Fruit fly (Drosophila melanogaster) whole organism, embryonic: ENCODE data around the gene CG6052.

ENCODE experiments used
- Adf1 ChIP-seq: fragments of 200-800 bp; sonication (Bioruptor generic); IDR thresholded peaks from 2 replicates; pipeline ENCODE4 v1.3.6; 2022; ENCODE audit warnings: missing biosample characterization, missing genetic modification characterization
- CG12744 ChIP-seq: fragments of 200-800 bp; sonication (Bioruptor generic); optimal IDR thresholded peaks from 2 replicates; lab custom pipeline; 2016; ENCODE audit warnings: missing biosample characterization, missing genetic modification characterization
- CG14441 ChIP-seq: fragments of 200-800 bp; sonication (Bioruptor generic); IDR thresholded peaks from 2 replicates; pipeline ENCODE4 v1.3.6; 2022; ENCODE audit warnings: missing biosample characterization, missing genetic modification characterization
- CG1529 ChIP-seq: fragments of 200-800 bp; sonication (Bioruptor generic); optimal IDR thresholded peaks from 3 replicates; lab custom pipeline; 2018; ENCODE audit warnings: missing biosample characterization, missing genetic modification characterization
- CG17802 ChIP-seq: fragments of 200-800 bp; sonication (Bioruptor generic); optimal IDR thresholded peaks from 2 replicates; lab custom pipeline; 2018; ENCODE audit warnings: missing biosample characterization, mild to moderate bottlenecking, missing genetic modification characterization, moderate library complexity
- CG18619 ChIP-seq: fragments of 200-800 bp; sonication (Bioruptor generic); optimal IDR thresholded peaks from 3 replicates; lab custom pipeline; 2017; ENCODE audit warnings: missing biosample characterization, mild to moderate bottlenecking, missing genetic modification characterization
- CG2678 ChIP-seq: fragments of 200-800 bp; sonication (Bioruptor generic); optimal IDR thresholded peaks from 3 replicates; lab custom pipeline; 2019; ENCODE audit warnings: missing biosample characterization, mild to moderate bottlenecking, missing genetic modification characterization, moderate library complexity
- CG3281 ChIP-seq: fragments of 200-800 bp; sonication (Bioruptor generic); optimal IDR thresholded peaks from 3 replicates; lab custom pipeline; 2017; ENCODE audit warnings: missing biosample characterization, mild to moderate bottlenecking, missing genetic modification characterization
- CG34376 ChIP-seq: fragments of 200-800 bp; sonication (Bioruptor generic); optimal IDR thresholded peaks from 2 replicates; lab custom pipeline; 2018; ENCODE audit warnings: missing biosample characterization, mild to moderate bottlenecking, missing genetic modification characterization
- CG4282 ChIP-seq: fragments of 200-800 bp; sonication (Bioruptor generic); optimal IDR thresholded peaks from 2 replicates; lab custom pipeline; 2016; ENCODE audit warnings: missing biosample characterization, missing genetic modification characterization
- CG4424 ChIP-seq: fragments of 200-800 bp; sonication (Bioruptor generic); optimal IDR thresholded peaks from 3 replicates; lab custom pipeline; 2016; ENCODE audit warnings: missing biosample characterization, missing genetic modification characterization
- CG6272 ChIP-seq: fragments of 200-800 bp; sonication (Bioruptor generic); IDR thresholded peaks from 2 replicates; pipeline ENCODE4 v1.3.6; 2022; ENCODE audit warnings: missing biosample characterization, missing genetic modification characterization
- CG6813 ChIP-seq: fragments of 200-800 bp; sonication (Bioruptor generic); optimal IDR thresholded peaks from 2 replicates; lab custom pipeline; 2017; ENCODE audit warnings: missing biosample characterization, missing genetic modification characterization, mild to moderate bottlenecking, moderate library complexity, missing genetic modification reagents
- CG8290 ChIP-seq, 3 experiments: fragments of 200-800 bp; sonication (Bioruptor generic); optimal IDR thresholded peaks; 2 replicates each; lab custom pipeline; 2016 to 2019; ENCODE audit warnings: missing biosample characterization in 3 of 3, missing genetic modification characterization in 3 of 3, mild to moderate bottlenecking in 2 of 3, moderate library complexity in 1 of 3
- CG8924 ChIP-seq: fragments of 200-800 bp; optimal IDR thresholded peaks from 3 replicates; lab custom pipeline; 2019; ENCODE audit warnings: missing biosample characterization, mild to moderate bottlenecking, missing genetic modification characterization, moderate library complexity
- CG9215 ChIP-seq: fragments of 200-800 bp; sonication (Bioruptor generic); IDR thresholded peaks from 2 replicates; pipeline ENCODE4 v1.3.6; 2022; ENCODE audit warnings: missing biosample characterization, missing genetic modification characterization
- CG9797 ChIP-seq: fragments of 200-800 bp; sonication (Bioruptor generic); optimal IDR thresholded peaks from 3 replicates; lab custom pipeline; 2018; ENCODE audit warnings: missing biosample characterization, mild to moderate bottlenecking, missing genetic modification characterization
- CrebB ChIP-seq: fragments of 200-800 bp; sonication (Bioruptor generic); optimal IDR thresholded peaks from 3 replicates; lab custom pipeline; 2018; ENCODE audit warnings: missing biosample characterization, mild to moderate bottlenecking, missing genetic modification characterization
- Deaf1 ChIP-seq: fragments of 200-800 bp; optimal IDR thresholded peaks from 3 replicates; lab custom pipeline; 2019; ENCODE audit warnings: missing biosample characterization, mild to moderate bottlenecking, missing genetic modification characterization, moderate library complexity
- H15 ChIP-seq: fragments of 200-800 bp; sonication (Bioruptor generic); IDR thresholded peaks from 3 replicates; pipeline ENCODE4 v1.3.6; 2022; ENCODE audit warnings: missing biosample characterization, missing genetic modification characterization
- HLHmδ ChIP-seq: fragments of 200-800 bp; sonication (Bioruptor generic); optimal IDR thresholded peaks from 2 replicates; lab custom pipeline; 2018; ENCODE audit warnings: missing biosample characterization, mild to moderate bottlenecking, missing genetic modification characterization, moderate library complexity
- Mad ChIP-seq: fragments of 200-800 bp; sonication (Bioruptor generic); optimal IDR thresholded peaks from 2 replicates; lab custom pipeline; 2016; ENCODE audit warnings: missing biosample characterization, missing genetic modification characterization
- Sox100B ChIP-seq: fragments of 200-800 bp; sonication (Bioruptor generic); optimal IDR thresholded peaks from 3 replicates; lab custom pipeline; 2018; ENCODE audit warnings: missing biosample characterization, mild to moderate bottlenecking, missing genetic modification characterization
- Sox102F ChIP-seq: fragments of 200-800 bp; sonication (Bioruptor generic); optimal IDR thresholded peaks from 2 replicates; lab custom pipeline; 2018; ENCODE audit warnings: missing biosample characterization, mild to moderate bottlenecking, missing genetic modification characterization, moderate library complexity
- Sry-δ ChIP-seq: fragments of 200-800 bp; sonication (Bioruptor generic); optimal IDR thresholded peaks from 2 replicates; lab custom pipeline; 2016; ENCODE audit warnings: missing biosample characterization, missing genetic modification characterization
- Ssrp ChIP-seq: fragments of 200-800 bp; sonication (Bioruptor generic); optimal IDR thresholded peaks from 2 replicates; lab custom pipeline; 2018; ENCODE audit warnings: missing biosample characterization, mild to moderate bottlenecking, missing genetic modification characterization, moderate library complexity
- ara ChIP-seq: fragments of 200-800 bp; sonication (Bioruptor generic); IDR thresholded peaks from 2 replicates; pipeline ENCODE4 v1.3.6; 2022; ENCODE audit warnings: missing biosample characterization, missing genetic modification characterization
- bcd ChIP-seq: fragments of 200-800 bp; sonication (Bioruptor generic); optimal IDR thresholded peaks from 2 replicates; lab custom pipeline; 2017; ENCODE audit warnings: missing biosample characterization, mild to moderate bottlenecking, missing genetic modification characterization
- btn ChIP-seq: fragments of 200-800 bp; sonication (Bioruptor generic); optimal IDR thresholded peaks from 2 replicates; lab custom pipeline; 2016; ENCODE audit warnings: missing biosample characterization, missing genetic modification characterization
- cato ChIP-seq: fragments of 200-800 bp; sonication (Bioruptor generic); optimal IDR thresholded peaks from 2 replicates; lab custom pipeline; 2016; ENCODE audit warnings: missing biosample characterization, missing genetic modification characterization, borderline replicate concordance
- dan ChIP-seq: fragments of 200-800 bp; sonication (Bioruptor generic); IDR thresholded peaks from 2 replicates; pipeline ENCODE4 v1.3.6; 2022; ENCODE audit warnings: missing biosample characterization, missing genetic modification characterization
- gcm2 ChIP-seq: fragments of 200-800 bp; sonication (Bioruptor generic); optimal IDR thresholded peaks from 2 replicates; lab custom pipeline; 2016; ENCODE audit warnings: missing biosample characterization, missing genetic modification characterization
- her ChIP-seq: fragments of 200-800 bp; sonication (Bioruptor generic); optimal IDR thresholded peaks from 2 replicates; lab custom pipeline; 2016; ENCODE audit warnings: missing biosample characterization, missing genetic modification characterization
- hkb ChIP-seq, 2 experiments: fragments of 200-800 bp in 1 of 2; fragments of >200 bp in 1 of 2; sonication (Bioruptor generic) in 1 of 2; IDR thresholded peaks in 1 of 2; optimal IDR thresholded peaks in 1 of 2; 2 replicates each; pipeline versions ENCODE4 v1.3.6 to Lab custom; 2017 to 2022; ENCODE audit warnings: missing biosample characterization in 1 of 2, missing genetic modification characterization in 1 of 2
- p53 ChIP-seq: fragments of 200-800 bp; sonication (Bioruptor generic); optimal IDR thresholded peaks from 2 replicates; lab custom pipeline; 2016; ENCODE audit warnings: missing biosample characterization, missing genetic modification characterization
- phol ChIP-seq: fragments of 200-800 bp; sonication (Bioruptor generic); optimal IDR thresholded peaks from 3 replicates; lab custom pipeline; 2018; ENCODE audit warnings: missing biosample characterization, mild to moderate bottlenecking, missing genetic modification characterization, moderate library complexity
- pzg ChIP-seq: fragments of 200-800 bp; sonication (Bioruptor generic); optimal IDR thresholded peaks from 3 replicates; lab custom pipeline; 2018; ENCODE audit warnings: missing biosample characterization, mild to moderate bottlenecking, missing genetic modification characterization, moderate library complexity
- run ChIP-seq: fragments of 200-800 bp; sonication (Bioruptor generic); optimal IDR thresholded peaks from 3 replicates; lab custom pipeline; 2018; ENCODE audit warnings: missing biosample characterization, mild to moderate bottlenecking, missing genetic modification characterization
- sc ChIP-seq, 3 experiments: fragments of >200 bp in 2 of 3; fragments of 200-800 bp in 1 of 3; sonication (Bioruptor generic) in 1 of 3; optimal IDR thresholded peaks; 2 replicates in 2 of 3; 3 replicates in 1 of 3; lab custom pipeline; 2017; ENCODE audit warnings: mild to moderate bottlenecking in 1 of 3, missing biosample characterization in 1 of 3, missing genetic modification characterization in 1 of 3, missing genetic modification reagents in 1 of 3
- sens ChIP-seq: fragments of 200-800 bp; sonication (Bioruptor generic); peaks from one replicate; lab custom pipeline; 2016; ENCODE audit warnings: missing biosample characterization, missing genetic modification characterization
- slp2 ChIP-seq: fragments of 200-800 bp; sonication (Bioruptor generic); optimal IDR thresholded peaks from 2 replicates; lab custom pipeline; 2016; ENCODE audit warnings: missing biosample characterization, missing genetic modification characterization
- ssp ChIP-seq: fragments of 200-800 bp; sonication (Bioruptor generic); IDR thresholded peaks from 2 replicates; pipeline ENCODE4 v1.3.6; 2022; ENCODE audit warnings: missing biosample characterization, missing genetic modification characterization
- sug ChIP-seq: fragments of 200-800 bp; optimal IDR thresholded peaks from 2 replicates; lab custom pipeline; 2019; ENCODE audit warnings: missing biosample characterization, mild to moderate bottlenecking, missing genetic modification characterization, moderate library complexity
- tap ChIP-seq: fragments of 200-800 bp; optimal IDR thresholded peaks from 3 replicates; lab custom pipeline; 2019; ENCODE audit warnings: missing biosample characterization, mild to moderate bottlenecking, missing genetic modification characterization, moderate library complexity
- toy ChIP-seq: fragments of 200-800 bp; sonication (Bioruptor generic); IDR thresholded peaks from 2 replicates; pipeline ENCODE4 v1.3.6; 2022; ENCODE audit warnings: missing biosample characterization, missing genetic modification characterization
- tup ChIP-seq: fragments of 200-800 bp; sonication (Bioruptor generic); optimal IDR thresholded peaks from 2 replicates; lab custom pipeline; 2016; ENCODE audit warnings: missing biosample characterization, mild to moderate bottlenecking, missing genetic modification characterization, moderate library complexity
- wor ChIP-seq: fragments of 200-800 bp; sonication (Bioruptor generic); IDR thresholded peaks from 2 replicates; pipeline ENCODE4 v1.3.6; 2022; ENCODE audit warnings: missing biosample characterization, missing genetic modification characterization
- zf30C ChIP-seq: fragments of 200-800 bp; sonication (Bioruptor generic); optimal IDR thresholded peaks from 3 replicates; lab custom pipeline; 2018; ENCODE audit warnings: missing biosample characterization, mild to moderate bottlenecking, missing genetic modification characterization

Gene CG6052

dm6 chr3L:17757156-17758083 lies 28.2 kb upstream of the CG6052 start (continued):
- TF ChIP-seq Sox100B (GFP tag; lab: Kevin White, UChicago), result peak; percentile 91
- no peak for TF ChIP-seq Sry-δ
- peak; percentile 68 for TF ChIP-seq CG4282 (GFP tag; lab: Kevin White, UChicago)
- peak; percentile 92 for TF ChIP-seq phol (tag; lab: Kevin White, UChicago)
- peak; percentile 82 for TF ChIP-seq CG2678 (tag; lab: Kevin White, UChicago)
- peak; percentile 90 for TF ChIP-seq CG4424 (GFP tag; lab: Kevin White, UChicago)
- peak; percentile 73 for TF ChIP-seq dan (GFP tag; lab: Robert Waterston, UW)
- TF ChIP-seq slp2 (GFP tag; lab: Kevin White, UChicago), result peak; percentile 32
- TF ChIP-seq cato (GFP tag; lab: Kevin White, UChicago), result peak; percentile 63
- TF ChIP-seq Sox102F (GFP tag; lab: Kevin White, UChicago), result peak; percentile 77
- TF ChIP-seq CG34376 (GFP tag; lab: Kevin White, UChicago), result peak; percentile 57
- peak; percentile 44 for TF ChIP-seq CG17802
- peak; percentile 64; the same call in 1 of the 3 replicates for TF ChIP-seq H15
- no peak for TF ChIP-seq CrebB (tag; lab: Kevin White, UChicago)
- no peak for TF ChIP-seq pzg
- peak; percentile 38; the same call in 1 of the 2 replicates for TF ChIP-seq ssp
- peak; percentile 88 for TF ChIP-seq CG1529
- peak; percentile 89 for TF ChIP-seq CG8924 (tag; lab: Kevin White, UChicago)
- peak; percentile 53 for TF ChIP-seq CG3281 (GFP tag; lab: Kevin White, UChicago)
- peak; percentile 69 for TF ChIP-seq HLHmδ (GFP tag; lab: Kevin White, UChicago)
- TF ChIP-seq CG8290 (GFP tag; optimal IDR thresholded peaks at IDR 0.05; lab: Kevin White, UChicago), result peak; percentile 61
- peak in 1 of 2 experiments; percentile 55 for TF ChIP-seq CG8290 (tag; optimal IDR thresholded peaks at IDR 0.05; lab: Kevin White, UChicago)
- peak; percentile 70 for TF ChIP-seq ara
- peak; percentile 55 for TF ChIP-seq Deaf1 (tag; lab: Kevin White, UChicago)

dm6 chr3L:17754285-17754684 lies 25.1 kb upstream of the CG6052 start:
- TF ChIP-seq Ssrp (tag; lab: Kevin White, UChicago) (no peak), CG9215 (GFP tag; lab: Robert Waterston, UW) (no peak), CG14441 (no peak), Mad (no peak), btn (GFP tag; lab: Kevin White, UChicago) (no peak), gcm2 (GFP tag; lab: Kevin White, UChicago) (no peak), tup (GFP tag; lab: Kevin White, UChicago) (no peak), wor (GFP tag; lab: Robert Waterston, UW) (no peak), p53 (GFP tag; lab: Kevin White, UChicago) (no peak), sc (optimal IDR thresholded peaks at IDR 0.05; lab: Kevin White, UChicago) (no peak), sc (GFP tag; optimal IDR thresholded peaks at IDR 0.05; lab: Kevin White, UChicago) (no peak), hkb (optimal IDR thresholded peaks at IDR 0.05; lab: Kevin White, UChicago) (no peak), hkb (GFP tag; IDR thresholded peaks at IDR 0.05; lab: Robert Waterston, UW) (no peak), her (GFP tag; lab: Kevin White, UChicago) (no peak), CG6813 (no peak), Adf1 (no peak; the same call in 1 of the 2 replicates), zf30C (GFP tag; lab: Kevin White, UChicago) (no peak), sens (GFP tag; lab: Kevin White, UChicago) (no peak), sug (tag; lab: Kevin White, UChicago) (peak; percentile 97), CG12744 (GFP tag; lab: Kevin White, UChicago) (no peak), CG18619 (GFP tag; lab: Kevin White, UChicago) (no peak), run (no peak), CG6272 (GFP tag; lab: Robert Waterston, UW) (no peak), toy (GFP tag; lab: Robert Waterston, UW) (no peak), tap (no peak), CG9797 (GFP tag; lab: Kevin White, UChicago) (no peak), bcd (no peak)
